Fruit fly (Drosophila melanogaster): Measurements from ENCODE around the gene Cda4.

- TF ChIP-seq Clk (GFP tag; optimal IDR thresholded peaks at IDR 0.05), result no peak
- TF ChIP-seq CG1620 (GFP tag; optimal IDR thresholded peaks at IDR 0.05), result no peak
- TF ChIP-seq ovo (GFP tag; optimal IDR thresholded peaks at IDR 0.05), result no peak
- TF ChIP-seq Crg-1 (GFP tag; optimal IDR thresholded peaks at IDR 0.05), result no peak
- TF ChIP-seq tj (GFP tag; optimal IDR thresholded peaks at IDR 0.05), result no peak
- no peak for TF ChIP-seq Mnt (GFP tag; optimal IDR thresholded peaks at IDR 0.05)
- TF ChIP-seq cic (GFP tag; optimal IDR thresholded peaks at IDR 0.05), result no peak
- TF ChIP-seq kay (GFP tag; ENCODE audit: borderline replicate concordance), result no peak
- TF ChIP-seq CG33017 (tag; optimal IDR thresholded peaks at IDR 0.05), result no peak
- no peak for TF ChIP-seq CG14711 (tag; optimal IDR thresholded peaks at IDR 0.05)
These were observed 92.4 kb downstream of the Cda4 start, which contains the start of gene CG17598 for dm6 chrX:22540065-22540504.

Data from whole organism, adult.